Worm (Caenorhabditis elegans): Measurements from ENCODE around the gene C35D6.4.

DNA sequence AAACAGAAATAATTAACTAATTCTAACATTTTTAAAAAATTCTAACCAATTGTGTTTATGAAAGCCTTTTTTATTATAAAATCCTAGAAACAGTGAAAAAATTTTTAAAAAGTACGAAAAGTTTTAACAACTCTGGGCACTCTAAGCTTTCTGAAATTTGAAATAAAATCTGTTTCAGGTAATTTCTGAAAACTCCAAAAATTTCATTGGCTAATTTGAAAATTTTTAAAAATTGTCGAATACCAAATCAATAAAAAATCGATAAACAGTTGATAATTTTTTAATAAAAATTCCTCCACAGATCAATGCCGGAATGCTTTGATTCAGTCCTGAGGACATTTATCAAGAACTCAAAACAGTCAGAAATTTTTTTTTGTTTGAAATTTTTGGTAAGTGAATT lies 42.9 kb downstream of the C35D6.4 start, which contains the start of gene Y65A5A.24:
- no peak for TF ChIP-seq lin-13 (GFP tag; optimal IDR thresholded peaks at IDR 0.05)
- no peak for TF ChIP-seq zag-1 (tag; optimal IDR thresholded peaks at IDR 0.05)
- TF ChIP-seq lin-39 (tag; optimal IDR thresholded peaks at IDR 0.05) = no peak
- no peak for TF ChIP-seq ama-1 (optimal IDR thresholded peaks at IDR 0.05)
- TF ChIP-seq egl-27 (tag; optimal IDR thresholded peaks at IDR 0.05) = no peak
- TF ChIP-seq elt-3 (tag; optimal IDR thresholded peaks at IDR 0.05) = no peak
- TF ChIP-seq nhr-11 (tag; optimal IDR thresholded peaks at IDR 0.05) = no peak
